Fruit fly (Drosophila melanogaster) whole organism, pupa: ENCODE results near the gene dgt4.

Experiments used
- CG15710 ChIP-seq: fragments of 200-800 bp; sonication (Bioruptor generic); optimal IDR thresholded peaks from 2 replicates; lab custom pipeline; 2018; ENCODE audit warnings: missing biosample characterization, mild to moderate bottlenecking, missing genetic modification characterization, moderate library complexity
- CG17806 ChIP-seq: fragments of 200-800 bp; sonication (Bioruptor generic); optimal IDR thresholded peaks from 2 replicates; lab custom pipeline; 2018; ENCODE audit warnings: missing biosample characterization, mild to moderate bottlenecking, missing genetic modification characterization, moderate library complexity
- CG8301 ChIP-seq: fragments of 200-800 bp; sonication (Bioruptor generic); optimal IDR thresholded peaks from 2 replicates; lab custom pipeline; 2018; ENCODE audit warnings: missing biosample characterization, mild to moderate bottlenecking, missing genetic modification characterization
- Snoo ChIP-seq: fragments of 200-800 bp; sonication (Bioruptor generic); optimal IDR thresholded peaks from 3 replicates; lab custom pipeline; 2017; ENCODE audit warnings: missing biosample characterization, mild to moderate bottlenecking, missing genetic modification characterization, inconsistent platforms
- fd96Ca ChIP-seq: fragments of 200-800 bp; sonication (Bioruptor generic); IDR thresholded peaks from 3 replicates; pipeline ENCODE4 v1.3.6; 2022; ENCODE audit warnings: missing biosample characterization, missing genetic modification characterization

DNA sequence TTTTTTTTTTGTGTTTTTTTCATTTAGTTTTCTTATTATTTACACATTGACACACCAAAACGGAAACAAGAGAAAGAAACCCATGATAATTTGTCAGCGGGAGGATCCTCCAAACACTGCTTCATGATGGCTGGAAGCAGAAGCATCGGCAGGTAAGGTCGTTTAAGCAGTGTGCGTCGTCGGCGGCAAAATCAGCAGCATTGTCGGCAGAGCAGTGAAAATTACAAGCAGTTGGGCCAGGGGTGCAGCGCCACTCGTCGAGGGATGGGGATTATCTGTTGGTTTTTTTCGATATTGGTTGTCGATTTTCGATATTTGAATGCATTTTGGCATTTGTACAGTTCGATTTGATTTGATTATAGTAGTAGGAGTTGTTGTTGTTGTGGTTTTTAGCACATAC lies 25.5 kb downstream of the dgt4 start:
- TF ChIP-seq CG8301 (tag; lab: Kevin White, UChicago) = no peak
- no peak for TF ChIP-seq Snoo (tag; lab: Kevin White, UChicago)
- TF ChIP-seq fd96Ca (GFP tag; lab: Robert Waterston, UW) = no peak
- TF ChIP-seq CG15710 (tag; lab: Kevin White, UChicago) = no peak
- TF ChIP-seq CG17806 (tag; lab: Kevin White, UChicago) = no peak
